Worm (Caenorhabditis elegans): ENCODE measurements around the gene snt-3.

DNA sequence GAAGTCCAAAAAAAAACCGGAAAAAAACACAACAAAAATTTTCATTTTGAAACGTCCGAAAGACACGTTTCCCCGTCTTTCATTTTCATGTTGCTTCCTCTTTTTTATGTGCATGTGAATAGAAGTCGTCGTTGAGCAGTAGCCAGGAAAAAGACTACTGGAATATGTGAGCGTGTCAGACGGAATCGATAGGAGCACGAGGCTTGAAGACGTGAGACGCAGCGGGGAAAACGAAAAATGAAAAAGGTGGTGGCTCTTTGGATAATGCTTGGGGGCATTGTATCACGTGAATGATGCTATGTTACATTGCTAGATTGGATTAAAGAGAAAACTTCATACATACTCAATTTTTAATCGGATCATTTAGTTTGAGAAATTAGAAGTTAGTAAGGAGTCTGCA, 4.7 kb downstream of the snt-3 start:
- TF ChIP-seq ztf-23 (GFP tag; IDR thresholded peaks at IDR 0.05) (no peak), ztf-29 (GFP tag; IDR thresholded peaks at IDR 0.05) (no peak), cog-1 (tag; optimal IDR thresholded peaks at IDR 0.05) (no peak)
